Worm (Caenorhabditis elegans) whole organism, young adult: ENCODE data around the gene K02A2.1.

Experiments used
- C17E4.6 ChIP-seq: fragments of 200-800 bp; sonication (Bioruptor generic); IDR thresholded peaks from 2 replicates; pipeline ENCODE4 v1.3.6; 2022; ENCODE audit warnings: missing genetic modification reagents, missing genetic modification characterization, missing compliant biosample characterization
- D2030.7 ChIP-seq: fragments of 200-800 bp; sonication (Bioruptor generic); IDR thresholded peaks from 2 replicates; pipeline ENCODE4 v1.3.6; 2022; ENCODE audit warnings: missing genetic modification reagents, missing genetic modification characterization, missing compliant biosample characterization
- ztf-22 ChIP-seq: fragments of 200-800 bp; sonication (Bioruptor generic); optimal IDR thresholded peaks from 2 replicates; lab custom pipeline; 2018; ENCODE audit warnings: mild to moderate bottlenecking, missing genetic modification characterization, moderate library complexity, missing compliant biosample characterization

DNA sequence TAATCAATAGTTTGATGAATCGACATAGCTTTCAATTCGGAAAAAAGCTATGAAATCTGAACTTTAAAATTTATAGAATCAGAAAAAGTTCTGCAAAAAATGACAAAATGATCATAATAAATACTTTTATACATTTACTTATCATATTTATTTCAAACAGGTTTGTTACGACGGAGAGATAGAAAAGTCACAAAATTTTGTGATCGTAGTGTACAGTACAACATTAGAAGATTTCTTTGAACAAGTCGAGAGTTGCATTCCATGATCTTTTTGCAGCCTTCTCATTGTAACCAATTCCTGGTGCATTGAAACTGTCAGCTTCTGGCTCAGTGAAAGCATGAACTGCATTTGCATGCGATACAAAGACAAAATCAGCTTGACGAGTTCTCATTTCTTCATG, 21.1 kb downstream of the K02A2.1 start, which contains the start of gene D1022.3:
- TF ChIP-seq ztf-22 (GFP tag; lab: Kevin White, UChicago) (no peak), C17E4.6 (GFP tag; lab: Robert Waterston, UW) (no peak), D2030.7 (GFP tag; lab: Robert Waterston, UW) (no peak)
